Fruit fly (Drosophila melanogaster): ENCODE results near the gene CG32052.

dm6 chr3L:9745393-9745792 is 41.5 kb upstream of the CG32052 start:
- TF ChIP-seq CG8478 (optimal IDR thresholded peaks at IDR 0.05) (no peak), CTCF (optimal IDR thresholded peaks at IDR 0.05) (no peak)
